Fruit fly (Drosophila melanogaster): ENCODE measurements around the gene cad.

Gene cad

dm6 chr2L:20807617-20808509 is 37.3 kb downstream of the cad start:
- no peak for TF ChIP-seq CG17801 (GFP tag; optimal IDR thresholded peaks at IDR 0.05; ENCODE audit: partially characterized antibody)

dm6 chr2L:20808510-20809195 is 38.1 kb downstream of the cad start:
- TF ChIP-seq CG17801 (GFP tag; optimal IDR thresholded peaks at IDR 0.05; ENCODE audit: partially characterized antibody), result no peak

- no peak for TF ChIP-seq CG17801 (GFP tag; optimal IDR thresholded peaks at IDR 0.05; ENCODE audit: partially characterized antibody)
These were observed 38.7 kb downstream of the cad start for dm6 chr2L:20809229-20809628.

- TF ChIP-seq CG17801 (GFP tag; optimal IDR thresholded peaks at IDR 0.05; ENCODE audit: partially characterized antibody), result no peak
These were observed 40.6 kb downstream of the cad start for dm6 chr2L:20811039-20811652.

- peak; percentile 40 for TF ChIP-seq CG17801 (GFP tag; optimal IDR thresholded peaks at IDR 0.05; ENCODE audit: partially characterized antibody)
These were observed 42.0 kb downstream of the cad start for dm6 chr2L:20812283-20813189.

- no peak for TF ChIP-seq CG17801 (GFP tag; optimal IDR thresholded peaks at IDR 0.05; ENCODE audit: partially characterized antibody)
These were observed 45.6 kb downstream of the cad start, which contains the start of gene CG33322 for dm6 chr2L:20816140-20816539. TSS of gene CG33322 (minus strand) at chr2L:20816240.

dm6 chr2L:20817170-20817569 is 46.6 kb downstream of the cad start, which contains the start of gene CheB38b:
TSS of gene CheB38b (minus strand) at chr2L:20817270.
- TF ChIP-seq CG17801 (GFP tag; optimal IDR thresholded peaks at IDR 0.05; ENCODE audit: partially characterized antibody), result no peak

- TF ChIP-seq CG17801 (GFP tag; optimal IDR thresholded peaks at IDR 0.05; ENCODE audit: partially characterized antibody), result no peak
These were observed 47.9 kb downstream of the cad start, which contains the start of gene CheB38a for dm6 chr2L:20818432-20818831. TSS of gene CheB38a (minus strand) at chr2L:20818532.

dm6 chr2L:20820767-20821166 is 50.2 kb downstream of the cad start, which contains the start of gene CheB38c:
TSS of gene CheB38c (minus strand) at chr2L:20820867.
- TF ChIP-seq CG17801 (GFP tag; optimal IDR thresholded peaks at IDR 0.05; ENCODE audit: partially characterized antibody), result no peak

dm6 chr2L:20821249-20822024 is 50.9 kb downstream of the cad start:
- TF ChIP-seq CG17801 (GFP tag; optimal IDR thresholded peaks at IDR 0.05; ENCODE audit: partially characterized antibody), result peak; percentile 50

- TF ChIP-seq CG17801 (GFP tag; optimal IDR thresholded peaks at IDR 0.05; ENCODE audit: partially characterized antibody), result no peak
These were observed 51.5 kb downstream of the cad start for dm6 chr2L:20822025-20822371.

- no peak for TF ChIP-seq CG17801 (GFP tag; optimal IDR thresholded peaks at IDR 0.05; ENCODE audit: partially characterized antibody)
These were observed 52.1 kb downstream of the cad start, which contains the start of gene CG9331 for dm6 chr2L:20822489-20823195. TSS of gene CG9331 (plus strand) at chr2L:20822828.

All from ovary, adult (tissue).